Worm (Caenorhabditis elegans) whole organism, L2 larva: ENCODE data around the gene srw-29.

Source experiments
- aly-2 ChIP-seq: fragments of 150-350 bp; optimal IDR thresholded peaks from 2 replicates; lab custom pipeline; 2014; ENCODE audit warnings: missing biosample characterization, missing genetic modification characterization
- elt-1 ChIP-seq: fragments of 150-350 bp; optimal IDR thresholded peaks from 2 replicates; lab custom pipeline; 2014; ENCODE audit warnings: missing biosample characterization, missing genetic modification characterization
- snpc-4 ChIP-seq: fragments of 150-350 bp; optimal IDR thresholded peaks from 2 replicates; lab custom pipeline; 2014; ENCODE audit warnings: missing biosample characterization, missing genetic modification characterization
- unc-62 ChIP-seq: fragments of 150-350 bp; optimal IDR thresholded peaks from 2 replicates; lab custom pipeline; 2014; ENCODE audit warnings: missing biosample characterization, missing genetic modification reagents, missing genetic modification characterization

ce11 chrV:16401519-16401918, 22.8 kb downstream of the srw-29 start, which contains the start of gene F13A7.14:
- TF ChIP-seq unc-62 (GFP tag; lab: Kevin White, UChicago): no peak
- no peak for TF ChIP-seq snpc-4 (tag; lab: Kevin White, UChicago)
- no peak for TF ChIP-seq elt-1 (tag; lab: Kevin White, UChicago)
- no peak for TF ChIP-seq aly-2 (tag; lab: Kevin White, UChicago)
